Worm (Caenorhabditis elegans) whole organism, L4 larva: ENCODE measurements around the gene K09A9.8.

Experiments
- F10B5.3 ChIP-seq: sonication (generic microtip); optimal IDR thresholded peaks from 2 replicates; lab custom pipeline; 2016; ENCODE audit warnings: mild to moderate bottlenecking, missing genetic modification characterization, missing compliant biosample characterization
- F26F4.8 ChIP-seq: fragments of 200-800 bp; sonication (Bioruptor generic); conservative IDR thresholded peaks from 2 replicates; pipeline ENCODE4 v1.3.6; 2022; ENCODE audit warnings: missing genetic modification characterization, missing compliant biosample characterization
- F37D6.2 ChIP-seq: sonication (generic microtip); optimal IDR thresholded peaks from 2 replicates; lab custom pipeline; 2016; ENCODE audit warnings: mild to moderate bottlenecking, missing genetic modification characterization, missing compliant biosample characterization
- R02D3.7 ChIP-seq: fragments of 150-350 bp; sonication (generic microtip); optimal IDR thresholded peaks from 3 replicates; lab custom pipeline; 2014; ENCODE audit warnings: missing biosample characterization, missing genetic modification characterization
- Y105C5A.15 ChIP-seq: fragments of 200-800 bp; sonication (Bioruptor generic); IDR thresholded peaks from 2 replicates; pipeline ENCODE4 v1.3.6; 2022; ENCODE audit warnings: missing genetic modification characterization, missing compliant biosample characterization
- Y5F2A.4 ChIP-seq: fragments of 200-800 bp; sonication (Bioruptor generic); optimal IDR thresholded peaks from 2 replicates; lab custom pipeline; 2018; ENCODE audit warnings: mild to moderate bottlenecking, missing genetic modification characterization, missing compliant biosample characterization
- Y75B8A.6 ChIP-seq: fragments of 200-800 bp; sonication (Bioruptor generic); IDR thresholded peaks from 2 replicates; pipeline ENCODE4 v1.3.6; 2022; ENCODE audit warnings: missing genetic modification reagents, missing genetic modification characterization, missing compliant biosample characterization
- ZK546.5 ChIP-seq, 2 experiments: sonication (generic microtip); optimal IDR thresholded peaks; 2 replicates each; lab custom pipeline; 2017; ENCODE audit warnings: missing biosample characterization in 2 of 2, missing genetic modification characterization in 2 of 2
- aha-1 ChIP-seq: fragments of 150-350 bp; peaks from one replicate; lab custom pipeline; 2014; ENCODE audit warnings: missing biosample characterization, missing genetic modification characterization
- aly-2 ChIP-seq: sonication (generic microtip); optimal IDR thresholded peaks from 2 replicates; lab custom pipeline; 2018; ENCODE audit warnings: missing biosample characterization, missing genetic modification characterization
- ama-1 ChIP-seq: fragments of 150-350 bp; optimal IDR thresholded peaks from 2 replicates; lab custom pipeline; 2014; ENCODE audit warnings: inconsistent platforms, mixed read lengths
- ceh-20 ChIP-seq: fragments of 200-800 bp; sonication (Bioruptor generic); IDR thresholded peaks from 2 replicates; pipeline ENCODE4 v1.3.6; 2022; ENCODE audit warnings: missing genetic modification reagents, missing genetic modification characterization, missing compliant biosample characterization
- ces-1 ChIP-seq: fragments of 150-350 bp; sonication (generic microtip); optimal IDR thresholded peaks from 4 replicates; lab custom pipeline; 2014; ENCODE audit warnings: missing biosample characterization, missing genetic modification reagents, missing genetic modification characterization
- ctbp-1 ChIP-seq: fragments of 200-800 bp; sonication (Bioruptor generic); IDR thresholded peaks from 2 replicates; pipeline ENCODE4 v1.3.6; 2022; ENCODE audit warnings: missing genetic modification reagents, missing genetic modification characterization, missing compliant biosample characterization
- daf-19 ChIP-seq: fragments of 200-800 bp; sonication (Bioruptor generic); conservative IDR thresholded peaks from 2 replicates; pipeline ENCODE4 v1.3.6; 2022; ENCODE audit warnings: missing genetic modification characterization, missing compliant biosample characterization
- fkh-10 ChIP-seq: fragments of 150-350 bp; optimal IDR thresholded peaks from 2 replicates; lab custom pipeline; 2014; ENCODE audit warnings: missing biosample characterization, missing genetic modification reagents, missing genetic modification characterization
- hlh-11 ChIP-seq: fragments of 200-800 bp; sonication (Bioruptor generic); optimal IDR thresholded peaks from 2 replicates; lab custom pipeline; 2018; ENCODE audit warnings: mild to moderate bottlenecking, missing genetic modification characterization, missing compliant biosample characterization
- hmg-1.1 ChIP-seq: fragments of 200-800 bp; sonication (Bioruptor generic); IDR thresholded peaks from 2 replicates; pipeline ENCODE4 v1.3.6; 2022; ENCODE audit warnings: missing genetic modification reagents, missing genetic modification characterization, missing compliant biosample characterization
- lim-7 ChIP-seq: fragments of 200-800 bp; sonication (Bioruptor generic); IDR thresholded peaks from 2 replicates; pipeline ENCODE4 v1.3.6; 2022; ENCODE audit warnings: missing genetic modification characterization, missing compliant biosample characterization
- lin-13 ChIP-seq: fragments of 150-350 bp; optimal IDR thresholded peaks from 2 replicates; lab custom pipeline; 2014; ENCODE audit warnings: missing biosample characterization, missing genetic modification reagents, missing genetic modification characterization
- lin-29 ChIP-seq: fragments of 200-800 bp; sonication (Bioruptor generic); IDR thresholded peaks from 2 replicates; pipeline ENCODE4 v1.3.6; 2022; ENCODE audit warnings: missing genetic modification reagents, missing genetic modification characterization, missing compliant biosample characterization
- lir-3 ChIP-seq: sonication (generic microtip); optimal IDR thresholded peaks from 2 replicates; lab custom pipeline; 2016; ENCODE audit warnings: mild to moderate bottlenecking, missing genetic modification characterization, missing compliant biosample characterization
- mdl-1 ChIP-seq, 2 experiments: fragments of 150-350 bp in 1 of 2; sonication (generic microtip) in 1 of 2; optimal IDR thresholded peaks; 2 replicates each; lab custom pipeline; 2014 to 2017; ENCODE audit warnings: missing biosample characterization in 2 of 2, missing genetic modification characterization in 2 of 2
- mdt-29 ChIP-seq: fragments of 200-800 bp; sonication (Bioruptor generic); IDR thresholded peaks from 2 replicates; pipeline ENCODE4 v1.3.6; 2022; ENCODE audit warnings: missing genetic modification reagents, missing genetic modification characterization, missing compliant biosample characterization
- mep-1 ChIP-seq: fragments of 150-350 bp; sonication (generic microtip); optimal IDR thresholded peaks from 3 replicates; lab custom pipeline; 2014; ENCODE audit warnings: missing biosample characterization, missing genetic modification characterization
- mes-2 ChIP-seq: sonication (generic microtip); optimal IDR thresholded peaks from 2 replicates; lab custom pipeline; 2016; ENCODE audit warnings: missing genotype, mild to moderate bottlenecking, missing genetic modification characterization, missing compliant biosample characterization; ENCODE audit not compliant: poor library complexity, severe bottlenecking
- mxl-2 ChIP-seq: fragments of 200-800 bp; sonication (Bioruptor generic); conservative IDR thresholded peaks from 2 replicates; pipeline ENCODE4 v1.3.6; 2022; ENCODE audit warnings: missing genetic modification reagents, missing genetic modification characterization, missing compliant biosample characterization
- nhr-102 ChIP-seq: sonication (generic microtip); optimal IDR thresholded peaks from 2 replicates; lab custom pipeline; 2016; ENCODE audit warnings: mild to moderate bottlenecking, missing genetic modification characterization, moderate library complexity, missing compliant biosample characterization
- nhr-11 ChIP-seq: fragments of 150-350 bp; optimal IDR thresholded peaks from 2 replicates; lab custom pipeline; 2014; ENCODE audit warnings: missing biosample characterization, missing genetic modification characterization
- nhr-111 ChIP-seq: fragments of 200-800 bp; sonication (Bioruptor generic); optimal IDR thresholded peaks from 2 replicates; lab custom pipeline; 2018; ENCODE audit warnings: mild to moderate bottlenecking, missing genetic modification characterization, missing compliant biosample characterization
- nhr-41 ChIP-seq: fragments of 200-800 bp; sonication (Bioruptor generic); IDR thresholded peaks from 2 replicates; pipeline ENCODE4 v1.3.6; 2022; ENCODE audit warnings: missing genetic modification reagents, missing genetic modification characterization, missing compliant biosample characterization
- nhr-6 ChIP-seq: fragments of 150-350 bp; optimal IDR thresholded peaks from 2 replicates; lab custom pipeline; 2014; ENCODE audit warnings: missing biosample characterization, missing genetic modification characterization
- nhr-77 ChIP-seq: fragments of 150-350 bp; optimal IDR thresholded peaks from 2 replicates; lab custom pipeline; 2014; ENCODE audit warnings: missing biosample characterization, missing genetic modification characterization
- pha-4 ChIP-seq, 2 experiments: fragments of 150-350 bp in 1 of 2; fragments of 200-800 bp in 1 of 2; sonication (Bioruptor generic) in 1 of 2; IDR thresholded peaks in 1 of 2; optimal IDR thresholded peaks in 1 of 2; 2 replicates each; pipeline versions ENCODE4 v1.3.6 to Lab custom; 2014 to 2022; ENCODE audit warnings: missing genetic modification characterization in 2 of 2, missing genetic modification reagents in 2 of 2, missing biosample characterization in 1 of 2, missing compliant biosample characterization in 1 of 2
- pqm-1 ChIP-seq: sonication (generic microtip); optimal IDR thresholded peaks from 2 replicates; lab custom pipeline; 2017; ENCODE audit warnings: missing biosample characterization, missing genetic modification characterization
- rbr-2 ChIP-seq: sonication (generic microtip); optimal IDR thresholded peaks from 2 replicates; lab custom pipeline; 2016; ENCODE audit warnings: missing genotype, missing genetic modification characterization, missing compliant biosample characterization
- sdz-12 ChIP-seq: fragments of 200-800 bp; sonication (Bioruptor generic); optimal IDR thresholded peaks from 2 replicates; lab custom pipeline; 2018; ENCODE audit warnings: mild to moderate bottlenecking, missing genetic modification characterization, missing compliant biosample characterization
- set-16 ChIP-seq: fragments of 200-800 bp; sonication (Bioruptor generic); IDR thresholded peaks from 2 replicates; pipeline ENCODE4 v1.3.6; 2022; ENCODE audit warnings: missing genetic modification reagents, missing genetic modification characterization, missing compliant biosample characterization
- skn-1 ChIP-seq: fragments of 150-350 bp; optimal IDR thresholded peaks from 2 replicates; lab custom pipeline; 2014; ENCODE audit warnings: missing biosample characterization, missing genetic modification characterization
- snpc-4 ChIP-seq: fragments of 150-350 bp; optimal IDR thresholded peaks from 2 replicates; lab custom pipeline; 2014; ENCODE audit warnings: missing biosample characterization, missing genetic modification characterization
- tag-97 ChIP-seq: fragments of 200-800 bp; sonication (Bioruptor generic); IDR thresholded peaks from 2 replicates; pipeline ENCODE4 v1.3.6; 2022; ENCODE audit warnings: missing genetic modification characterization, missing compliant biosample characterization
- unc-62 ChIP-seq, 3 experiments: fragments of 150-350 bp in 1 of 3; sonication (generic microtip); optimal IDR thresholded peaks in 2 of 3; peaks in 1 of 3; 1 replicate in 1 of 3; 2 replicates in 2 of 3; lab custom pipeline; 2014 to 2017; ENCODE audit warnings: missing biosample characterization in 3 of 3, missing genetic modification characterization in 3 of 3, missing genetic modification reagents in 3 of 3, missing genotype in 1 of 3
- vab-7 ChIP-seq: fragments of 200-800 bp; sonication (Bioruptor generic); IDR thresholded peaks from 2 replicates; pipeline ENCODE4 v1.3.6; 2022; ENCODE audit warnings: missing genetic modification reagents, missing genetic modification characterization, missing compliant biosample characterization
- zfp-3 ChIP-seq: fragments of 200-800 bp; sonication (Bioruptor generic); conservative IDR thresholded peaks from 2 replicates; pipeline ENCODE4 v1.3.6; 2022; ENCODE audit warnings: missing genetic modification reagents, missing genetic modification characterization, missing compliant biosample characterization
- zip-2 ChIP-seq: fragments of 150-350 bp; optimal IDR thresholded peaks from 2 replicates; lab custom pipeline; 2014; ENCODE audit warnings: missing biosample characterization, missing genetic modification characterization

The K09A9.8 gene

ce11 chrX:15567986-15568940, 28.7 kb downstream of the K09A9.8 start, which contains the start of gene dyn-1 (continued):
- TF ChIP-seq hmg-1.1 (GFP tag; lab: Robert Waterston, UW) (peak; percentile 67), ZK546.5 (tag; optimal IDR thresholded peaks at IDR 0.05; lab: Kevin White, UChicago) (no peak), nhr-77 (tag; lab: Kevin White, UChicago) (peak; percentile 81), Y105C5A.15 (no peak)

- TF ChIP-seq daf-19 (no peak), nhr-6 (tag; lab: Kevin White, UChicago) (no peak), Y75B8A.6 (GFP tag; lab: Robert Waterston, UW) (no peak), nhr-102 (tag; lab: Kevin White, UChicago) (no peak), lir-3 (tag; lab: Kevin White, UChicago) (no peak), hmg-1.1 (GFP tag; lab: Robert Waterston, UW) (peak; percentile 63), lin-29 (GFP tag; lab: Robert Waterston, UW) (no peak), sdz-12 (GFP tag; lab: Kevin White, UChicago) (no peak), pha-4 (GFP tag; IDR thresholded peaks at IDR 0.05; lab: Robert Waterston, UW) (0 out of 2 replicates have a peak, but pooled peaks have one; percentile 30), pha-4 (tag; optimal IDR thresholded peaks at IDR 0.05; lab: Kevin White, UChicago) (no peak), F37D6.2 (tag; lab: Kevin White, UChicago) (peak; percentile 46), mes-2 (tag; lab: Kevin White, UChicago) (peak; percentile 38), mep-1 (tag; lab: Kevin White, UChicago) (peak; percentile 8), ceh-20 (GFP tag; lab: Robert Waterston, UW) (0 out of 2 replicates have a peak, but pooled peaks have one; percentile 14), aly-2 (tag; lab: Kevin White, UChicago) (no peak), Y5F2A.4 (no peak), snpc-4 (tag; lab: Kevin White, UChicago) (no peak), lin-13 (GFP tag; lab: Kevin White, UChicago) (no peak), mdt-29 (GFP tag; lab: Robert Waterston, UW) (no peak), nhr-41 (GFP tag; lab: Robert Waterston, UW) (no peak), mdl-1 (tag; optimal IDR thresholded peaks at IDR 0.05; lab: Kevin White, UChicago) (peak in 1 of 2 experiments; percentile 52), ZK546.5 (tag; optimal IDR thresholded peaks at IDR 0.05; lab: Kevin White, UChicago) (no peak), fkh-10 (GFP tag; lab: Kevin White, UChicago) (peak; percentile 57), ces-1 (GFP tag; lab: Kevin White, UChicago) (no peak), vab-7 (GFP tag; lab: Robert Waterston, UW) (0 out of 2 replicates have a peak, but pooled peaks have one; percentile 37), nhr-111 (GFP tag; lab: Kevin White, UChicago) (no peak), lim-7 (no peak), rbr-2 (peak; percentile 63), skn-1 (tag; lab: Kevin White, UChicago) (no peak), hlh-11 (tag; lab: Kevin White, UChicago) (peak; percentile 15), aha-1 (peak; percentile 58), F10B5.3 (tag; lab: Kevin White, UChicago) (no peak), R02D3.7 (tag; lab: Kevin White, UChicago) (no peak), unc-62 (GFP tag; optimal IDR thresholded peaks at IDR 0.05 in 1 of 2; lab: Kevin White, UChicago) (peak in 1 of 2 experiments; percentile 90), unc-62 (tag; optimal IDR thresholded peaks at IDR 0.05; lab: Kevin White, UChicago) (no peak), tag-97 (no peak), F26F4.8 (GFP tag; lab: Robert Waterston, UW) (no peak), ctbp-1 (GFP tag; lab: Robert Waterston, UW) (0 out of 2 replicates have a peak, but pooled peaks have one; percentile 68), set-16 (GFP tag; lab: Robert Waterston, UW) (peak; percentile 70), pqm-1 (tag; lab: Kevin White, UChicago) (no peak), nhr-11 (tag; lab: Kevin White, UChicago) (no peak), zfp-3 (GFP tag; lab: Robert Waterston, UW) (no peak), mxl-2 (GFP tag; lab: Robert Waterston, UW) (no peak), ama-1 (lab: Kevin White, UChicago) (no peak), zip-2 (tag; lab: Kevin White, UChicago) (no peak)
These were observed 30.3 kb downstream of the K09A9.8 start for ce11 chrX:15566640-15567039.
